Fruit fly (Drosophila melanogaster) whole organism, wandering third instar larva: ENCODE measurements around the gene Peritrophin-15b.

Experiments used
- Abd-B ChIP-seq: fragments of >200 bp; optimal IDR thresholded peaks from 2 replicates; lab custom pipeline; 2017; ENCODE audit warnings: missing biosample characterization, missing genetic modification characterization
- CG9705 ChIP-seq: fragments of 200-800 bp; sonication (Bioruptor generic); optimal IDR thresholded peaks from 2 replicates; lab custom pipeline; 2018; ENCODE audit warnings: missing biosample characterization, mild to moderate bottlenecking, missing genetic modification characterization
- CrebA ChIP-seq: fragments of 200-800 bp; sonication (Bioruptor generic); optimal IDR thresholded peaks from 2 replicates; lab custom pipeline; 2016; ENCODE audit warnings: missing biosample characterization, mild to moderate bottlenecking, missing genetic modification characterization, borderline replicate concordance
- Dfd ChIP-seq: fragments of >200 bp; optimal IDR thresholded peaks from 2 replicates; lab custom pipeline; 2017; ENCODE audit warnings: missing biosample characterization, missing genetic modification characterization
- Dif ChIP-seq: fragments of 200-275, 200-300 bp; sonication (Bioruptor generic); optimal IDR thresholded peaks from 2 replicates; lab custom pipeline; 2018; ENCODE audit warnings: missing biosample characterization, missing genetic modification characterization; ENCODE audit not compliant: partially characterized antibody
- HLH106 ChIP-seq: fragments of 200-800 bp; optimal IDR thresholded peaks from 3 replicates; lab custom pipeline; 2019; ENCODE audit warnings: missing biosample characterization, mild to moderate bottlenecking, missing genetic modification characterization, moderate library complexity
- Hr83 ChIP-seq: fragments of 200-300 bp; sonication (Bioruptor generic); optimal IDR thresholded peaks from 2 replicates; lab custom pipeline; 2016; ENCODE audit warnings: missing biosample characterization, mild to moderate bottlenecking, missing genetic modification characterization, moderate library complexity; ENCODE audit not compliant: poor library complexity, severe bottlenecking
- Mio ChIP-seq: sonication (Bioruptor generic); optimal IDR thresholded peaks from 2 replicates; lab custom pipeline; 2016; ENCODE audit warnings: missing biosample characterization, missing genetic modification characterization
- Myc ChIP-seq: fragments of >200 bp; optimal IDR thresholded peaks from 2 replicates; lab custom pipeline; 2017
- N ChIP-seq: fragments of >200 bp; optimal IDR thresholded peaks from 2 replicates; lab custom pipeline; 2018; ENCODE audit warnings: missing biosample characterization, missing external identifiers, missing genetic modification characterization
- OdsH ChIP-seq: fragments of 200-800 bp; sonication (Bioruptor generic); optimal IDR thresholded peaks from 2 replicates; lab custom pipeline; 2016; ENCODE audit warnings: missing biosample characterization, mild to moderate bottlenecking, missing genetic modification characterization
- Rel ChIP-seq, 2 experiments: fragments of 200-800 bp; sonication (Bioruptor generic) in 1 of 2; optimal IDR thresholded peaks; 2 replicates in 1 of 2; 3 replicates in 1 of 2; lab custom pipeline; 2016 to 2019; ENCODE audit warnings: mild to moderate bottlenecking in 2 of 2, missing biosample characterization in 2 of 2, missing genetic modification characterization in 2 of 2, moderate library complexity in 1 of 2
- Sp1 ChIP-seq: fragments of 200-800 bp; sonication (Bioruptor generic); optimal IDR thresholded peaks from 3 replicates; lab custom pipeline; 2019; ENCODE audit warnings: missing biosample characterization, mild to moderate bottlenecking, missing genetic modification characterization, moderate library complexity
- br ChIP-seq: fragments of 200-800 bp; sonication (Bioruptor generic); optimal IDR thresholded peaks from 2 replicates; lab custom pipeline; 2016; ENCODE audit warnings: missing biosample characterization, missing genetic modification characterization
- brk ChIP-seq: fragments of 200-800 bp; sonication (Bioruptor generic); optimal IDR thresholded peaks from 2 replicates; lab custom pipeline; 2016; ENCODE audit warnings: missing biosample characterization, mild to moderate bottlenecking, missing genetic modification characterization
- dmrt93B ChIP-seq: fragments of 200-800 bp; sonication (Bioruptor generic); optimal IDR thresholded peaks from 2 replicates; lab custom pipeline; 2018; ENCODE audit warnings: missing biosample characterization, mild to moderate bottlenecking, missing genetic modification characterization
- dsf ChIP-seq: sonication (Bioruptor generic); optimal IDR thresholded peaks from 2 replicates; lab custom pipeline; 2016; ENCODE audit warnings: missing biosample characterization, missing genetic modification characterization, borderline replicate concordance
- ey ChIP-seq: fragments of 200-800 bp; sonication (Bioruptor generic); optimal IDR thresholded peaks from 2 replicates; lab custom pipeline; 2016; ENCODE audit warnings: missing biosample characterization, missing genetic modification characterization
- foxo ChIP-seq, 2 experiments: fragments of 200-800 bp; sonication (Bioruptor generic); optimal IDR thresholded peaks; 2 replicates in 1 of 2; 3 replicates in 1 of 2; lab custom pipeline; 2016 to 2017; ENCODE audit warnings: missing biosample characterization in 2 of 2, missing genetic modification characterization in 2 of 2
- fru ChIP-seq: fragments of 200-800 bp; sonication (Bioruptor generic); optimal IDR thresholded peaks from 3 replicates; lab custom pipeline; 2016; ENCODE audit warnings: missing biosample characterization, mild to moderate bottlenecking, missing genetic modification characterization
- h ChIP-seq: fragments of 200-800 bp; sonication (Bioruptor generic); optimal IDR thresholded peaks from 3 replicates; lab custom pipeline; 2016; ENCODE audit warnings: missing biosample characterization, mild to moderate bottlenecking, missing genetic modification characterization
- jim ChIP-seq: fragments of 175-275, 200-325 bp; sonication (Bioruptor generic); optimal IDR thresholded peaks from 2 replicates; lab custom pipeline; 2016; ENCODE audit warnings: missing biosample characterization, mild to moderate bottlenecking, missing genetic modification characterization
- lola ChIP-seq: fragments of >200 bp; optimal IDR thresholded peaks from 2 replicates; lab custom pipeline; 2017; ENCODE audit warnings: missing biosample characterization, missing genetic modification characterization
- psq ChIP-seq: fragments of 200-800 bp; sonication (Bioruptor generic); optimal IDR thresholded peaks from 3 replicates; lab custom pipeline; 2017; ENCODE audit warnings: missing biosample characterization, mild to moderate bottlenecking, missing genetic modification characterization, moderate library complexity
- rgr ChIP-seq: fragments of 200-800 bp; sonication (Bioruptor generic); optimal IDR thresholded peaks from 3 replicates; lab custom pipeline; 2016; ENCODE audit warnings: missing biosample characterization, mild to moderate bottlenecking, missing genetic modification characterization
- tai ChIP-seq: sonication (Bioruptor generic); optimal IDR thresholded peaks from 2 replicates; lab custom pipeline; 2016; ENCODE audit warnings: missing biosample characterization, missing genetic modification characterization

Peritrophin-15b gene

dm6 chr2L:8394840-8395239 is at the start of gene Peritrophin-15b:
Peritrophin-15b (minus strand) TSS chr2L:8394940.
- TF ChIP-seq CG9705 (GFP tag; lab: Kevin White, UChicago) (no peak), tai (no peak), N (GFP tag; lab: Kevin White, UChicago) (no peak), Dif (GFP tag; lab: Kevin White, UChicago) (no peak), h (GFP tag; lab: Kevin White, UChicago) (no peak), foxo (GFP tag; optimal IDR thresholded peaks at IDR 0.05; lab: Kevin White, UChicago) (no peak), Mio (no peak)

- TF ChIP-seq Hr83 (GFP tag; lab: Kevin White, UChicago): no peak
- TF ChIP-seq dsf (GFP tag; lab: Kevin White, UChicago): no peak
- no peak for TF ChIP-seq OdsH (GFP tag; lab: Kevin White, UChicago)
- no peak for TF ChIP-seq Dfd (GFP tag; lab: Kevin White, UChicago)
Observed at dm6 chr2L:8442147-8442546, 47.4 kb upstream of the Peritrophin-15b start, which contains the start of gene CG31897. CG31897 (plus strand) TSS chr2L:8442447.

dm6 chr2L:8438052-8438451 is 43.3 kb upstream of the Peritrophin-15b start, which contains the start of gene mus201:
mus201 (plus strand) TSS chr2L:8438169.
- no peak for TF ChIP-seq dmrt93B
- TF ChIP-seq CG9705 (GFP tag; lab: Kevin White, UChicago): peak; percentile 0

- no peak for TF ChIP-seq Sp1 (GFP tag; lab: Kevin White, UChicago)
- TF ChIP-seq Abd-B (GFP tag; lab: Kevin White, UChicago): no peak
- TF ChIP-seq brk (GFP tag; lab: Kevin White, UChicago): no peak
- no peak for TF ChIP-seq Rel (GFP tag; optimal IDR thresholded peaks at IDR 0.05; lab: Kevin White, UChicago)
- no peak for TF ChIP-seq Rel (tag; optimal IDR thresholded peaks at IDR 0.05; lab: Kevin White, UChicago)
- peak; percentile 4 for TF ChIP-seq OdsH (GFP tag; lab: Kevin White, UChicago)
- TF ChIP-seq CrebA: no peak
- TF ChIP-seq HLH106 (tag; lab: Kevin White, UChicago): no peak
- no peak for TF ChIP-seq br
- TF ChIP-seq rgr (GFP tag; lab: Kevin White, UChicago): no peak
- TF ChIP-seq psq (GFP tag; lab: Kevin White, UChicago): peak; percentile 41
- peak; percentile 87 for TF ChIP-seq Hr83 (GFP tag; lab: Kevin White, UChicago)
- peak; percentile 0 for TF ChIP-seq Myc (lab: Kevin White, UChicago)
- TF ChIP-seq Dif (GFP tag; lab: Kevin White, UChicago): no peak
- TF ChIP-seq jim (GFP tag; lab: Kevin White, UChicago): no peak
- no peak for TF ChIP-seq fru
- no peak for TF ChIP-seq CG9705 (GFP tag; lab: Kevin White, UChicago)
Observed at dm6 chr2L:8437176-8437575, 42.4 kb upstream of the Peritrophin-15b start, which contains the start of the genes D12 and Chrac-14. D12 (minus strand) TSS chr2L:8437365. Chrac-14 (plus strand) TSS chr2L:8437405.

dm6 chr2L:8433512-8433911 is 38.8 kb upstream of the Peritrophin-15b start, which contains the start of gene grk:
grk (minus strand) TSS chr2L:8433598.
- TF ChIP-seq Dif (GFP tag; lab: Kevin White, UChicago) (peak; percentile 22), fru (no peak), tai (no peak)

- TF ChIP-seq CrebA (no peak), fru (no peak), rgr (GFP tag; lab: Kevin White, UChicago) (no peak), lola (no peak), ey (no peak)
Observed at dm6 chr2L:8432130-8432529, 37.4 kb upstream of the Peritrophin-15b start.

- TF ChIP-seq Hr83 (GFP tag; lab: Kevin White, UChicago): no peak
- no peak for TF ChIP-seq br
Observed at dm6 chr2L:8426801-8427200, 32.1 kb upstream of the Peritrophin-15b start.
